Worm (Caenorhabditis elegans): Measurements from ENCODE around the gene ZC155.4.

Gene ZC155.4

ce11 chrIII:5202641-5203040 is 12.6 kb downstream of the ZC155.4 start (continued):
- TF ChIP-seq mxl-3 (GFP tag; optimal IDR thresholded peaks at IDR 0.05), result peak; percentile 10

ce11 chrIII:5201267-5201666 is 14.0 kb downstream of the ZC155.4 start:
- TF ChIP-seq ztf-7 (tag; optimal IDR thresholded peaks at IDR 0.05), result peak; percentile 41
- no peak for TF ChIP-seq ceh-62 (tag; optimal IDR thresholded peaks at IDR 0.05)
- TF ChIP-seq nhr-48 (tag; optimal IDR thresholded peaks at IDR 0.05), result peak; percentile 67
- TF ChIP-seq ama-1 (optimal IDR thresholded peaks at IDR 0.05), result no peak
- peak; percentile 59 for TF ChIP-seq lin-1 (GFP tag; IDR thresholded peaks at IDR 0.05)
- TF ChIP-seq dmd-6 (GFP tag; IDR thresholded peaks at IDR 0.05), result peak; percentile 93
- TF ChIP-seq zfp-2 (tag; optimal IDR thresholded peaks at IDR 0.05), result no peak
- no peak for TF ChIP-seq ZK546.5 (tag; optimal IDR thresholded peaks at IDR 0.05)
- peak; percentile 86 for TF ChIP-seq aha-1 (tag)
- no peak for TF ChIP-seq dmd-9 (GFP tag; IDR thresholded peaks at IDR 0.05)
- TF ChIP-seq nhr-41 (GFP tag; IDR thresholded peaks at IDR 0.05), result peak; percentile 57; the same call in 1 of the 2 replicates
- peak; percentile 12 for TF ChIP-seq cey-2 (tag; optimal IDR thresholded peaks at IDR 0.05; ENCODE audit: borderline replicate concordance, insufficient read depth)
- TF ChIP-seq pqm-1 (tag; optimal IDR thresholded peaks at IDR 0.05), result peak; percentile 82
- no peak for TF ChIP-seq madf-5 (GFP tag; IDR thresholded peaks at IDR 0.05)
- peak in 1 of 2 experiments; percentile 47 for TF ChIP-seq hif-1 (tag; optimal IDR thresholded peaks at IDR 0.05)
- peak; percentile 22 for TF ChIP-seq dpl-1 (GFP tag; optimal IDR thresholded peaks at IDR 0.05)
- TF ChIP-seq daf-12 (tag; optimal IDR thresholded peaks at IDR 0.05), result no peak
- TF ChIP-seq lin-39 (tag; optimal IDR thresholded peaks at IDR 0.05), result no peak
- TF ChIP-seq duxl-1 (tag; optimal IDR thresholded peaks at IDR 0.05; ENCODE audit: poor library complexity), result no peak
- peak; percentile 86 for TF ChIP-seq hlh-11 (tag; optimal IDR thresholded peaks at IDR 0.05)
- TF ChIP-seq Y75B8A.6 (GFP tag; IDR thresholded peaks at IDR 0.05), result no peak
- no peak for TF ChIP-seq ctbp-1 (GFP tag; IDR thresholded peaks at IDR 0.05)
- no peak for TF ChIP-seq mes-2 (tag; optimal IDR thresholded peaks at IDR 0.05; ENCODE audit: poor library complexity, severe bottlenecking)
- no peak for TF ChIP-seq F10B5.3 (tag; optimal IDR thresholded peaks at IDR 0.05)
- no peak for TF ChIP-seq zag-1 (tag; optimal IDR thresholded peaks at IDR 0.05)
- peak in 1 of 2 experiments; percentile 58 for TF ChIP-seq lsy-2 (tag; optimal IDR thresholded peaks at IDR 0.05)
- peak; percentile 15 to 98 for TF ChIP-seq unc-62 (GFP tag; optimal IDR thresholded peaks at IDR 0.05 in 1 of 2)
- TF ChIP-seq unc-62 (tag; optimal IDR thresholded peaks at IDR 0.05), result no peak
- no peak for TF ChIP-seq zip-11 (GFP tag; IDR thresholded peaks at IDR 0.05)
- TF ChIP-seq ceh-82 (tag; optimal IDR thresholded peaks at IDR 0.05), result no peak
- no peak for TF ChIP-seq F44E2.7 (GFP tag; IDR thresholded peaks at IDR 0.05)
- peak; percentile 97 for TF ChIP-seq nhr-77 (tag; optimal IDR thresholded peaks at IDR 0.05)
- no peak for TF ChIP-seq jun-1 (tag; optimal IDR thresholded peaks at IDR 0.05)
- no peak for TF ChIP-seq rbr-2 (tag; optimal IDR thresholded peaks at IDR 0.05)
- no peak for TF ChIP-seq ceh-28 (tag; optimal IDR thresholded peaks at IDR 0.05)
- TF ChIP-seq tra-1 (GFP tag; IDR thresholded peaks at IDR 0.05), result peak; percentile 88
- no peak for TF ChIP-seq unc-130 (GFP tag; optimal IDR thresholded peaks at IDR 0.05)
- TF ChIP-seq attf-4 (tag; optimal IDR thresholded peaks at IDR 0.05), result no peak
- TF ChIP-seq lin-13 (GFP tag; optimal IDR thresholded peaks at IDR 0.05), result no peak
- TF ChIP-seq mep-1 (tag; optimal IDR thresholded peaks at IDR 0.05), result peak; percentile 73
- TF ChIP-seq lin-15B (tag; optimal IDR thresholded peaks at IDR 0.05), result no peak
- TF ChIP-seq arid-1 (GFP tag; conservative IDR thresholded peaks at IDR 0.05), result no peak
- TF ChIP-seq nhr-102 (tag; optimal IDR thresholded peaks at IDR 0.05), result peak; percentile 79
- no peak for TF ChIP-seq mxl-2 (GFP tag; conservative IDR thresholded peaks at IDR 0.05)
- no peak for TF ChIP-seq F37D6.2 (tag; optimal IDR thresholded peaks at IDR 0.05)
- TF ChIP-seq Y5F2A.4 (GFP tag; optimal IDR thresholded peaks at IDR 0.05), result no peak
- no peak for TF ChIP-seq hmg-1.1 (GFP tag; IDR thresholded peaks at IDR 0.05)
- TF ChIP-seq lin-29 (GFP tag; IDR thresholded peaks at IDR 0.05), result no peak
- TF ChIP-seq php-3 (GFP tag; IDR thresholded peaks at IDR 0.05), result peak; percentile 59; the same call in 1 of the 2 replicates
